Worm (Caenorhabditis elegans): ENCODE results near the gene cyn-6.

The cyn-6 gene

DNA sequence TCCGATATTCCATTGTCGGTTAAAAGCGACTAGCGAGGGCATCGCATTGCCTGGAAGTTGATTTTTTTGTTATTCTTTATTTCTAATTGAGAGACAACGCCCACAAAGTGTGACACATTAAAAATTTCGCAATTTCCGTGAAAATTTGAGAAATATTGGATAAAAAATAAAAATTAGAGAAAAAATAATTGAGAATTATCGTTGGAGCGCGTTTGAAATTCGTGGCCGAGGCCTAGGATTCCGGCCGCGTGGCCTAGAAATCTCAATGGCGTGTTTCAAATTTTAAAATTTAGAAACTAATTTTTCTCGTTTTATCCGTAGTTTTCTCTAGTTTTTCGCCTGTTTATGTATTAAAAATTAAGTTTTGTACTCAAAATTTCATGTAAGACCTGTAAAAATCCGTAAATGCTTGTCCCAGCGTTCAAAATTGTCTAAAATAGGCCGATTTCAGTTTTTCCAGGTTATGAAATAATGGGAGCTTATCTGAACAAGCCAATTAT lies 10.1 kb downstream of the cyn-6 start, which contains the start of the genes dagl-2 and ppm-1.G (continued):
- no peak for TF ChIP-seq ama-1 (optimal IDR thresholded peaks at IDR 0.05)
- no peak for TF ChIP-seq ama-1 (GFP tag; optimal IDR thresholded peaks at IDR 0.05)
- TF ChIP-seq lin-54 (GFP tag; optimal IDR thresholded peaks at IDR 0.05): peak; percentile 53
- TF ChIP-seq aptf-2 (GFP tag; conservative IDR thresholded peaks at IDR 0.05): peak; percentile 62; the same call in 1 of the 2 replicates
- no peak for TF ChIP-seq Y79H2A.3 (GFP tag; conservative IDR thresholded peaks at IDR 0.05)
- TF ChIP-seq tbp1 (GFP tag; optimal IDR thresholded peaks at IDR 0.05): no peak
- peak; percentile 20; the same call in 1 of the 2 replicates for TF ChIP-seq hmg-1.2 (GFP tag; IDR thresholded peaks at IDR 0.05)
- no peak for TF ChIP-seq ceh-79 (tag; optimal IDR thresholded peaks at IDR 0.05)
- TF ChIP-seq lsy-27 (tag; optimal IDR thresholded peaks at IDR 0.05; ENCODE audit: borderline replicate concordance, insufficient read depth): no peak
- no peak for TF ChIP-seq hsf-1 (GFP tag; IDR thresholded peaks at IDR 0.05)
- TF ChIP-seq ceh-58 (GFP tag; IDR thresholded peaks at IDR 0.05): no peak
- TF ChIP-seq bed-2 (GFP tag; IDR thresholded peaks at IDR 0.05): 0 out of 2 replicates have a peak, but pooled peaks have one; percentile 20
- no peak for TF ChIP-seq bed-1 (GFP tag; IDR thresholded peaks at IDR 0.05)
- TF ChIP-seq F23B12.7 (tag; optimal IDR thresholded peaks at IDR 0.05; ENCODE audit: insufficient read depth): peak; percentile 63
- TF ChIP-seq ztf-18 (tag; optimal IDR thresholded peaks at IDR 0.05): peak; percentile 44
- no peak for TF ChIP-seq egl-18 (GFP tag; IDR thresholded peaks at IDR 0.05)
- TF ChIP-seq fkh-3 (tag; optimal IDR thresholded peaks at IDR 0.05): no peak
- TF ChIP-seq Y67H2A.10 (GFP tag; conservative IDR thresholded peaks at IDR 0.05): peak; percentile 47; the same call in 1 of the 2 replicates
- TF ChIP-seq xnd-1 (tag; optimal IDR thresholded peaks at IDR 0.05): no peak
- no peak for TF ChIP-seq pha-4 (tag; optimal IDR thresholded peaks at IDR 0.05)
- TF ChIP-seq K11D2.4 (GFP tag; IDR thresholded peaks at IDR 0.05): 0 out of 2 replicates have a peak, but pooled peaks have one; percentile 23
- TF ChIP-seq K12H6.12 (tag; optimal IDR thresholded peaks at IDR 0.05): peak; percentile 30
- TF ChIP-seq T07F8.4 (tag; optimal IDR thresholded peaks at IDR 0.05): no peak
- no peak for TF ChIP-seq ccch-3 (GFP tag; optimal IDR thresholded peaks at IDR 0.05)
- TF ChIP-seq lag-1 (GFP tag; IDR thresholded peaks at IDR 0.05): no peak
- TF ChIP-seq rec-8 (tag; optimal IDR thresholded peaks at IDR 0.05): peak in 1 of 2 experiments; percentile 3
- TF ChIP-seq die-1 (tag; optimal IDR thresholded peaks at IDR 0.05): no peak
- TF ChIP-seq F22D6.2 (tag; optimal IDR thresholded peaks at IDR 0.05): no peak
- no peak for TF ChIP-seq F52B5.7 (tag; optimal IDR thresholded peaks at IDR 0.05)
- no peak for TF ChIP-seq lin-26 (GFP tag; IDR thresholded peaks at IDR 0.05)
- no peak for TF ChIP-seq ceh-40 (GFP tag; IDR thresholded peaks at IDR 0.05)
- TF ChIP-seq T26A5.8 (tag; optimal IDR thresholded peaks at IDR 0.05): no peak
- no peak for TF ChIP-seq snpc-4 (GFP tag; optimal IDR thresholded peaks at IDR 0.05)
- peak in 1 of 4 experiments; percentile 23 for TF ChIP-seq snpc-4 (tag; optimal IDR thresholded peaks at IDR 0.05)
- no peak for TF ChIP-seq tbx-9 (tag; optimal IDR thresholded peaks at IDR 0.05; ENCODE audit: borderline replicate concordance)
- peak in 1 of 2 experiments; percentile 2 for TF ChIP-seq let-607 (tag; optimal IDR thresholded peaks at IDR 0.05)
- TF ChIP-seq mcd-1 (GFP tag; IDR thresholded peaks at IDR 0.05): peak; percentile 91
- TF ChIP-seq attf-6 (GFP tag; IDR thresholded peaks at IDR 0.05): no peak
- TF ChIP-seq B0261.1 (tag; optimal IDR thresholded peaks at IDR 0.05): no peak
- no peak for TF ChIP-seq nfyb-1 (GFP tag; IDR thresholded peaks at IDR 0.05)
- no peak for TF ChIP-seq mes-4 (tag; optimal IDR thresholded peaks at IDR 0.05)
- no peak for TF ChIP-seq Y95B8A.8 (GFP tag; IDR thresholded peaks at IDR 0.05)
- no peak for TF ChIP-seq akir-1 (GFP tag; optimal IDR thresholded peaks at IDR 0.05)
- no peak for TF ChIP-seq nfya-2 (GFP tag; IDR thresholded peaks at IDR 0.05)
- no peak for TF ChIP-seq let-526 (GFP tag; IDR thresholded peaks at IDR 0.05)
- TF ChIP-seq ztf-3 (GFP tag; optimal IDR thresholded peaks at IDR 0.05): no peak
- no peak for TF ChIP-seq ztf-25 (GFP tag; IDR thresholded peaks at IDR 0.05)
- no peak for TF ChIP-seq unc-62 (GFP tag; optimal IDR thresholded peaks at IDR 0.05)
- TF ChIP-seq egl-44 (GFP tag; IDR thresholded peaks at IDR 0.05): no peak
